Worm (Caenorhabditis elegans) whole organism, late embryonic: ENCODE results near the gene srbc-39.

Source experiments
- K02D7.2 ChIP-seq: sonication (generic microtip); optimal IDR thresholded peaks from 2 replicates; lab custom pipeline; 2017; ENCODE audit warnings: mild to moderate bottlenecking, missing genetic modification characterization, missing compliant biosample characterization
- K09A11.1 ChIP-seq: sonication (generic microtip); optimal IDR thresholded peaks from 2 replicates; lab custom pipeline; 2017; ENCODE audit warnings: antibody characterized with exemption, mild to moderate bottlenecking, missing genetic modification characterization, missing compliant biosample characterization; ENCODE audit not compliant: insufficient read depth
- T23F11.4 ChIP-seq: fragments of 200-800 bp; sonication (Bioruptor generic); optimal IDR thresholded peaks from 2 replicates; lab custom pipeline; 2018; ENCODE audit warnings: mild to moderate bottlenecking, missing genetic modification characterization, missing compliant biosample characterization
- ahr-1 ChIP-seq: sonication (generic microtip); optimal IDR thresholded peaks from 2 replicates; lab custom pipeline; 2016; ENCODE audit warnings: missing genetic modification characterization, missing compliant biosample characterization
- ama-1 ChIP-seq: fragments of 150-350 bp; optimal IDR thresholded peaks from 2 replicates; lab custom pipeline; 2014
- ceh-14 ChIP-seq: sonication (generic microtip); optimal IDR thresholded peaks from 2 replicates; lab custom pipeline; 2016; ENCODE audit warnings: missing genotype, missing genetic modification characterization, missing compliant biosample characterization
- ceh-19 ChIP-seq: fragments of 200-800 bp; sonication (Bioruptor generic); optimal IDR thresholded peaks from 2 replicates; lab custom pipeline; 2018; ENCODE audit warnings: mild to moderate bottlenecking, missing genetic modification characterization, missing compliant biosample characterization
- ceh-2 ChIP-seq: sonication (generic microtip); optimal IDR thresholded peaks from 2 replicates; lab custom pipeline; 2016; ENCODE audit warnings: missing genotype, missing genetic modification characterization, missing compliant biosample characterization
- ceh-22 ChIP-seq: sonication (generic microtip); optimal IDR thresholded peaks from 2 replicates; lab custom pipeline; 2017; ENCODE audit warnings: missing biosample characterization, missing genetic modification characterization
- ceh-30 ChIP-seq: fragments of 150-350 bp; optimal IDR thresholded peaks from 2 replicates; lab custom pipeline; 2014; ENCODE audit warnings: missing biosample characterization, missing genetic modification characterization
- ceh-48 ChIP-seq: sonication (generic microtip); optimal IDR thresholded peaks from 2 replicates; lab custom pipeline; 2016; ENCODE audit warnings: missing genetic modification characterization, inconsistent platforms, missing compliant biosample characterization
- ceh-6 ChIP-seq: fragments of 200-800 bp; sonication (Bioruptor generic); optimal IDR thresholded peaks from 2 replicates; lab custom pipeline; 2018; ENCODE audit warnings: mild to moderate bottlenecking, missing genetic modification characterization, missing compliant biosample characterization
- ceh-9 ChIP-seq: sonication (generic microtip); optimal IDR thresholded peaks from 2 replicates; lab custom pipeline; 2016; ENCODE audit warnings: mild to moderate bottlenecking, missing genetic modification characterization, inconsistent platforms, missing compliant biosample characterization
- dmd-4 ChIP-seq: sonication (generic microtip); optimal IDR thresholded peaks from 2 replicates; lab custom pipeline; 2016; ENCODE audit warnings: borderline replicate concordance, missing genetic modification characterization, missing compliant biosample characterization
- dve-1 ChIP-seq: sonication (generic microtip); optimal IDR thresholded peaks from 2 replicates; lab custom pipeline; 2017; ENCODE audit warnings: antibody characterized with exemption, mild to moderate bottlenecking, missing genetic modification characterization, missing compliant biosample characterization
- eyg-1 ChIP-seq: sonication (generic microtip); optimal IDR thresholded peaks from 2 replicates; lab custom pipeline; 2016; ENCODE audit warnings: missing genotype, missing genetic modification characterization, missing compliant biosample characterization
- fkh-6 ChIP-seq: sonication (generic microtip); optimal IDR thresholded peaks from 2 replicates; lab custom pipeline; 2016; ENCODE audit warnings: missing genetic modification characterization, missing compliant biosample characterization
- gmeb-2 ChIP-seq: sonication (generic microtip); optimal IDR thresholded peaks from 2 replicates; lab custom pipeline; 2016; ENCODE audit warnings: missing genetic modification characterization, inconsistent platforms, missing compliant biosample characterization
- hlh-15 ChIP-seq: sonication (generic microtip); optimal IDR thresholded peaks from 2 replicates; lab custom pipeline; 2016; ENCODE audit warnings: missing genetic modification characterization, missing compliant biosample characterization
- hlh-30 ChIP-seq: sonication (generic microtip); optimal IDR thresholded peaks from 2 replicates; lab custom pipeline; 2017; ENCODE audit warnings: antibody characterized with exemption, missing genetic modification characterization, missing compliant biosample characterization; ENCODE audit not compliant: insufficient read depth
- lin-11 ChIP-seq: fragments of 200-800 bp; sonication (Bioruptor generic); optimal IDR thresholded peaks from 2 replicates; lab custom pipeline; 2018; ENCODE audit warnings: mild to moderate bottlenecking, missing genetic modification characterization, missing compliant biosample characterization
- nfya-1 ChIP-seq: sonication (generic microtip); optimal IDR thresholded peaks from 2 replicates; lab custom pipeline; 2017; ENCODE audit warnings: missing genetic modification characterization, mild to moderate bottlenecking, missing compliant biosample characterization, antibody characterized with exemption, moderate library complexity
- nhr-232 ChIP-seq: sonication (generic microtip); optimal IDR thresholded peaks from 2 replicates; lab custom pipeline; 2016; ENCODE audit warnings: missing genetic modification characterization, missing compliant biosample characterization
- pax-1 ChIP-seq: fragments of 150-350 bp; optimal IDR thresholded peaks from 2 replicates; lab custom pipeline; 2014; ENCODE audit warnings: missing biosample characterization, missing genetic modification characterization
- pha-2 ChIP-seq: sonication (generic microtip); optimal IDR thresholded peaks from 2 replicates; lab custom pipeline; 2017; ENCODE audit warnings: mild to moderate bottlenecking, missing genetic modification characterization, missing compliant biosample characterization
- pha-4 ChIP-seq: fragments of 150-350 bp; optimal IDR thresholded peaks from 2 replicates; lab custom pipeline; 2018; ENCODE audit warnings: missing biosample characterization, missing genetic modification reagents, missing genetic modification characterization
- ref-2 ChIP-seq: sonication (generic microtip); optimal IDR thresholded peaks from 2 replicates; lab custom pipeline; 2016; ENCODE audit warnings: missing genetic modification characterization, missing compliant biosample characterization
- rnt-1 ChIP-seq: sonication (generic microtip); optimal IDR thresholded peaks from 2 replicates; lab custom pipeline; 2016; ENCODE audit warnings: missing genetic modification characterization, missing compliant biosample characterization
- sdc-2 ChIP-seq: sonication (generic microtip); optimal IDR thresholded peaks from 2 replicates; lab custom pipeline; 2016; ENCODE audit warnings: missing genotype, missing genetic modification characterization, missing compliant biosample characterization
- sox-4 ChIP-seq: sonication (generic microtip); optimal IDR thresholded peaks from 2 replicates; lab custom pipeline; 2017; ENCODE audit warnings: mild to moderate bottlenecking, missing genetic modification characterization, inconsistent platforms, missing compliant biosample characterization
- syd-9 ChIP-seq: sonication (generic microtip); optimal IDR thresholded peaks from 2 replicates; lab custom pipeline; 2016; ENCODE audit warnings: mild to moderate bottlenecking, missing genetic modification characterization, moderate library complexity, missing compliant biosample characterization
- tbx-7 ChIP-seq: sonication (generic microtip); optimal IDR thresholded peaks from 2 replicates; lab custom pipeline; 2016; ENCODE audit warnings: missing genotype, missing genetic modification characterization, missing compliant biosample characterization
- unc-55 ChIP-seq: sonication (generic microtip); optimal IDR thresholded peaks from 2 replicates; lab custom pipeline; 2017; ENCODE audit warnings: missing biosample characterization, missing genetic modification reagents, missing genetic modification characterization
- unc-86 ChIP-seq: sonication (generic microtip); optimal IDR thresholded peaks from 2 replicates; lab custom pipeline; 2016; ENCODE audit warnings: missing genetic modification characterization, missing compliant biosample characterization

The srbc-39 gene

DNA sequence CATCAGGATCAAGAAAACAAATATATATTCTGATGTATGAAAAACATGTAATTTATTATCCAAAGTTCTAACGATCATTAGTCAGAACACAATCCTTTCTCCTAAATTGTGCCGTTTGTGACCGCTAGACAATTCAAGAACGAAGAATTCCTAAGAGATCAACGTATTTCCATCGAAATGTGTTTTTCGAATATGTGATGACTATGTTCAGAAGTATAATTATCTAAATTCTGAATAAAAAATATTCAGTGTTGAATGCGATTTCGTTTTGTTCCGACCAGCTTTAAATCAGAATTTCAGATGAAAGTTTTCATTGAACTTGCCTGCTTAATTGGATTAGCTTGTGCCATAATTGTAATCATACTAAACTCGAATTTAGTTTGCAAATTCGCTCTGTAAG is 6.6 kb upstream of the srbc-39 start, which contains the start of gene srbc-37:
Gene srbc-37, plus strand, starts transcription at position 301 of the 400 bp plus-strand sequence.
- TF ChIP-seq pha-4 (no peak), hlh-30 (tag; lab: Kevin White, UChicago) (no peak), lin-11 (tag; lab: Kevin White, UChicago) (no peak), K02D7.2 (tag; lab: Kevin White, UChicago) (no peak), unc-55 (GFP tag; lab: Kevin White, UChicago) (no peak), T23F11.4 (GFP tag; lab: Kevin White, UChicago) (no peak), sdc-2 (tag; lab: Kevin White, UChicago) (no peak), ceh-2 (no peak), gmeb-2 (tag; lab: Kevin White, UChicago) (no peak), ceh-6 (GFP tag; lab: Kevin White, UChicago) (no peak), ceh-19 (GFP tag; lab: Kevin White, UChicago) (no peak), unc-86 (tag; lab: Kevin White, UChicago) (no peak), fkh-6 (tag; lab: Kevin White, UChicago) (no peak), pax-1 (tag; lab: Kevin White, UChicago) (no peak), nfya-1 (tag; lab: Kevin White, UChicago) (no peak)

DNA sequence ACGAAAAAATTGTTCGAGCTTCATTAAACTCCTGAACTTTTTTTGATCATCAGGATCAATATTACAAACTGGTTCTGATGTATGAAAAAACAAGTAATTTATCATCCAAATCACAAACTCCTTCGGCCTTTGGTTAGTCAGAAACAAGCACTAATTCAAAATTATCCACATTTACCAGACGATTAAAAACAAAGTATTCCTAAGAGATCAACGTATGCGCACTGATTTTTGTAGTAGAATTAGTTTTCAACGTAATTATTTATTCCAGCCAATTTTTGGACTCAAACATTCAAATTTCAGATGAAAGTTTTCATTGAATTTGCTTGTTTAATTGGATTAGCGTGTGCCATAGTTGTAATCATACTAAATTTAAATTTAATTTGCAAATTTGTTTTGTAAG is 2.0 kb upstream of the srbc-39 start, which contains the start of gene srbc-38:
Gene srbc-38, plus strand, starts transcription at position 301 of the 400 bp plus-strand sequence.
- no peak for TF ChIP-seq ceh-48 (tag; lab: Kevin White, UChicago)
- no peak for TF ChIP-seq gmeb-2 (tag; lab: Kevin White, UChicago)
- TF ChIP-seq ceh-14, result no peak
- no peak for TF ChIP-seq ahr-1 (tag; lab: Kevin White, UChicago)
- TF ChIP-seq eyg-1, result no peak
- no peak for TF ChIP-seq syd-9 (tag; lab: Kevin White, UChicago)
- TF ChIP-seq ceh-30, result no peak
- TF ChIP-seq unc-86 (tag; lab: Kevin White, UChicago), result no peak
- TF ChIP-seq sox-4 (tag; lab: Kevin White, UChicago), result no peak
- no peak for TF ChIP-seq ceh-2
- TF ChIP-seq K09A11.1 (tag; lab: Kevin White, UChicago), result no peak
- TF ChIP-seq dve-1 (tag; lab: Kevin White, UChicago), result no peak
- no peak for TF ChIP-seq dmd-4 (tag; lab: Kevin White, UChicago)
- TF ChIP-seq ceh-9, result no peak

DNA sequence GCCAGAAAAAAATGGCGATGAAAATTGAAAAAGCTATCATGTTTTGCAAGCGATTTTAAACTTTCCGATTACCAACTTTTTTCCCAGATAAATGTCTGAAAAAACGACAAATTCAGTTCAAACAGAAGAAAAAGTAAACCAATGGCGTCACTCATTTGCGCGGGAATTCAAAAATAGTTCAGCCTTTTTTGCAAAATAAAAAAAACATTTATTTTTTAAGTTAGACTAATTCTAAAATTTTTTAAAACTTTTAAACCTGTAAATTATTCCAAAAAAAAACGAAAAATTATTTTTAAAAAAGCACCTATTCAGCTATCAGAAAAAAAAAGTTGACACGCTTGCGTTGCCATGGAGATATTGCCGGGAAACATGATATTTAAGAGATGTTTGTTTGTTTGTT is 4.0 kb downstream of the srbc-39 start, which contains the start of gene cyp-33C11:
Gene cyp-33C11, minus strand, starts transcription at position 101 of the 400 bp plus-strand sequence.
- TF ChIP-seq ama-1 (lab: Kevin White, UChicago) (no peak), ceh-22 (tag; lab: Kevin White, UChicago) (no peak), nhr-232 (tag; lab: Kevin White, UChicago) (no peak), ref-2 (tag; lab: Kevin White, UChicago) (no peak), K09A11.1 (tag; lab: Kevin White, UChicago) (no peak), hlh-15 (tag; lab: Kevin White, UChicago) (no peak)

ce11 chrV:719731-720130 is 10.8 kb downstream of the srbc-39 start, which contains the start of gene srbc-40:
Gene srbc-40 (minus strand): TSS chrV:719831.
- TF ChIP-seq ref-2 (tag; lab: Kevin White, UChicago) (no peak), fkh-6 (tag; lab: Kevin White, UChicago) (no peak), ceh-48 (tag; lab: Kevin White, UChicago) (no peak), pha-2 (no peak), tbx-7 (tag; lab: Kevin White, UChicago) (no peak)

ce11 chrV:722889-723288 is 14.0 kb downstream of the srbc-39 start:
- no peak for TF ChIP-seq rnt-1 (tag; lab: Kevin White, UChicago)
